Fruit fly (Drosophila melanogaster) whole organism, adult: Measurements from ENCODE around the gene CG9541.

ENCODE experiments used
- CG14711 ChIP-seq: fragments of 200-800 bp; sonication (Bioruptor generic); optimal IDR thresholded peaks from 2 replicates; lab custom pipeline; 2018; ENCODE audit warnings: missing biosample characterization, mild to moderate bottlenecking, missing genetic modification characterization, moderate library complexity
- CG7101 ChIP-seq: fragments of 200-800 bp; sonication (Bioruptor generic); optimal IDR thresholded peaks from 2 replicates; lab custom pipeline; 2018; ENCODE audit warnings: missing biosample characterization, mild to moderate bottlenecking, missing genetic modification characterization, moderate library complexity
- Clk ChIP-seq: fragments of 200-800 bp; sonication (Bioruptor generic); optimal IDR thresholded peaks from 2 replicates; lab custom pipeline; 2017; ENCODE audit warnings: missing biosample characterization, missing genetic modification characterization
- Hr96 ChIP-seq: fragments of 200-800 bp; sonication (Bioruptor generic); optimal IDR thresholded peaks from 2 replicates; lab custom pipeline; 2016; ENCODE audit warnings: missing biosample characterization, missing genetic modification characterization
- Mnt ChIP-seq: fragments of 200-800 bp; sonication (Bioruptor generic); optimal IDR thresholded peaks from 2 replicates; lab custom pipeline; 2016; ENCODE audit warnings: missing biosample characterization, mild to moderate bottlenecking, missing genetic modification characterization
- bab1 ChIP-seq: fragments of 200-800 bp; sonication (Bioruptor generic); optimal IDR thresholded peaks from 3 replicates; lab custom pipeline; 2019; ENCODE audit warnings: missing biosample characterization, mild to moderate bottlenecking, missing genetic modification characterization, moderate library complexity
- cnc ChIP-seq, 2 experiments: fragments of >200 bp; optimal IDR thresholded peaks; 2 replicates each; lab custom pipeline; 2017
- kay ChIP-seq: fragments of 200-800 bp; sonication (Bioruptor generic); peaks from one replicate; lab custom pipeline; 2016; ENCODE audit warnings: missing biosample characterization, missing genetic modification characterization, borderline replicate concordance
- pad ChIP-seq: fragments of 200-800 bp; sonication (Bioruptor generic); optimal IDR thresholded peaks from 3 replicates; lab custom pipeline; 2017; ENCODE audit warnings: missing biosample characterization, missing genetic modification characterization, mild to moderate bottlenecking, moderate library complexity, missing genetic modification reagents
- tj ChIP-seq: fragments of 200-800 bp; sonication (Bioruptor generic); optimal IDR thresholded peaks from 3 replicates; lab custom pipeline; 2017; ENCODE audit warnings: missing biosample characterization, mild to moderate bottlenecking, missing genetic modification characterization, moderate library complexity

DNA sequence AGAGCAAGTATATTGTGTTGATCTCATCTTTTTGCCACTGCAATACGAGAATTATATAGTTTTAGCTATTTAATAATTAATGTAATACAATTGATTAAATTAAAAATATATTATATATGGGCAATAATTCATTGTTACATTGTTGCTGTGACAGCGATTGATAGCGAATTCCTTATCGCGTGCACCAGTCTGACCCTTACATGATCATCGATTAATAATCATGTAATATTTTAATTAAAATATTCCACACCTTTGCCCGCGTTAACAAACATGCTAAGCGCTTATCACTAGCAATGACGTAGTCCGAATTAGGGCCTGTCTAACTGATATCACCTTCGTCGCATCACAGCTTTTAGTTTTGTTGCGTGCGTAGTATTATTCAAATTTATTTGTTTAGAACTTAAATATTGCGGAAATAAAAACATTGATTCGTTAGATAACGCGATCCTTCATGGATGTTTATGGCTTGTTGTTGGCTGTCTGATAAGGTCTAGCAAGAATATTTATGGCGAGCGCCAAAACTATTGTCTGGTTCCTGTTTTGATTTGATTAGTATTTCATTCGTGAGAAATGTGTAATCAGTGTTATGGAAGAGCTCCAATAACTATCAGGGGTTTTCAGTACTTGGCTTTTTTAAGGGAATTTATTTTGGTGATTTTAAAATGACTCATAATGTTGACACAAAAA, 12.2 kb upstream of the CG9541 start:
- TF ChIP-seq Mnt (GFP tag; lab: Kevin White, UChicago): no peak
- no peak for TF ChIP-seq Hr96 (GFP tag; lab: Kevin White, UChicago)
- no peak for TF ChIP-seq tj
- no peak for TF ChIP-seq bab1
- no peak for TF ChIP-seq CG14711
- TF ChIP-seq Clk (GFP tag; lab: Kevin White, UChicago): no peak
- TF ChIP-seq CG7101 (tag; lab: Kevin White, UChicago): no peak
- TF ChIP-seq cnc (optimal IDR thresholded peaks at IDR 0.05; lab: Kevin White, UChicago): no peak
- TF ChIP-seq kay (GFP tag; lab: Kevin White, UChicago): peak; percentile 77
- no peak for TF ChIP-seq pad (GFP tag; lab: Kevin White, UChicago)
